Fruit fly (Drosophila melanogaster) whole organism, embryonic: ENCODE results near the gene Asator.
A peak's percentile ranks its signal among the peaks of the same experiment; 100 is the strongest.

Source experiments
- BEAF-32 ChIP-seq: fragments of 200-800 bp; sonication (Bioruptor generic); optimal IDR thresholded peaks from 3 replicates; lab custom pipeline; 2017; ENCODE audit warnings: missing biosample characterization, missing genetic modification characterization, mild to moderate bottlenecking, moderate library complexity, missing genetic modification reagents
- Bdp1 ChIP-seq: fragments of 200-800 bp; sonication (Bioruptor generic); optimal IDR thresholded peaks from 3 replicates; lab custom pipeline; 2016; ENCODE audit warnings: missing biosample characterization, missing genetic modification characterization
- CG10654 ChIP-seq: fragments of 200-800 bp; sonication (Bioruptor generic); optimal IDR thresholded peaks from 2 replicates; lab custom pipeline; 2016; ENCODE audit warnings: missing biosample characterization, missing genetic modification characterization
- CG11695 ChIP-seq: fragments of 200-800 bp; sonication (Bioruptor generic); IDR thresholded peaks from 3 replicates; pipeline ENCODE4 v1.3.6; 2022; ENCODE audit warnings: missing biosample characterization, missing genetic modification characterization
- CG14014 ChIP-seq: fragments of 200-800 bp; sonication (Bioruptor generic); IDR thresholded peaks from 2 replicates; pipeline ENCODE4 v1.3.6; 2022; ENCODE audit warnings: missing biosample characterization, missing genetic modification characterization
- CG15479 ChIP-seq: fragments of 200-800 bp; sonication (Bioruptor generic); optimal IDR thresholded peaks from 3 replicates; lab custom pipeline; 2019; ENCODE audit warnings: missing biosample characterization, mild to moderate bottlenecking, missing genetic modification characterization, moderate library complexity
- CG15601 ChIP-seq: fragments of 200-800 bp; sonication (Bioruptor generic); optimal IDR thresholded peaks from 3 replicates; lab custom pipeline; 2019; ENCODE audit warnings: missing biosample characterization, mild to moderate bottlenecking, missing genetic modification characterization, moderate library complexity
- CG18764 ChIP-seq: fragments of 200-800 bp; sonication (Bioruptor generic); optimal IDR thresholded peaks from 3 replicates; lab custom pipeline; 2016; ENCODE audit warnings: missing biosample characterization, missing genetic modification characterization
- CG2678 ChIP-seq: fragments of 200-800 bp; sonication (Bioruptor generic); optimal IDR thresholded peaks from 3 replicates; lab custom pipeline; 2019; ENCODE audit warnings: missing biosample characterization, mild to moderate bottlenecking, missing genetic modification characterization, moderate library complexity
- CG2712 ChIP-seq: fragments of 200-800 bp; optimal IDR thresholded peaks from 3 replicates; lab custom pipeline; 2019; ENCODE audit warnings: missing biosample characterization, mild to moderate bottlenecking, missing genetic modification characterization, moderate library complexity
- CG32772 ChIP-seq: fragments of 200-800 bp; sonication (Bioruptor generic); IDR thresholded peaks from 2 replicates; pipeline ENCODE4 v1.3.6; 2022; ENCODE audit warnings: missing biosample characterization, missing genetic modification characterization
- CG4360 ChIP-seq: fragments of 200-800 bp; sonication (Bioruptor generic); IDR thresholded peaks from 2 replicates; pipeline ENCODE4 v1.3.6; 2022; ENCODE audit warnings: missing biosample characterization, missing genetic modification characterization
- CG7556 ChIP-seq: fragments of 200-800 bp; sonication (Bioruptor generic); optimal IDR thresholded peaks from 2 replicates; lab custom pipeline; 2017; ENCODE audit warnings: missing biosample characterization, mild to moderate bottlenecking, missing genetic modification characterization
- CG7745 ChIP-seq: fragments of 200-800 bp; sonication (Bioruptor generic); optimal IDR thresholded peaks from 2 replicates; lab custom pipeline; 2018; ENCODE audit warnings: missing biosample characterization, mild to moderate bottlenecking, missing genetic modification characterization, moderate library complexity
- CG7987 ChIP-seq: fragments of 200-800 bp; sonication (Bioruptor generic); optimal IDR thresholded peaks from 2 replicates; lab custom pipeline; 2018; ENCODE audit warnings: missing biosample characterization, mild to moderate bottlenecking, missing genetic modification characterization, moderate library complexity
- CG8924 ChIP-seq: fragments of 200-800 bp; optimal IDR thresholded peaks from 3 replicates; lab custom pipeline; 2019; ENCODE audit warnings: missing biosample characterization, mild to moderate bottlenecking, missing genetic modification characterization, moderate library complexity
- Dad ChIP-seq: fragments of 200-800 bp; sonication (Bioruptor generic); optimal IDR thresholded peaks from 3 replicates; lab custom pipeline; 2016; ENCODE audit warnings: missing biosample characterization, missing genetic modification characterization
- Dll ChIP-seq: fragments of 200-800 bp; sonication (Bioruptor generic); IDR thresholded peaks from 4 replicates; pipeline ENCODE4 v1.3.6; 2022; ENCODE audit warnings: missing biosample characterization, missing genetic modification characterization; ENCODE audit not compliant: partially characterized antibody
- Hand ChIP-seq: fragments of 200-800 bp; sonication (Bioruptor generic); optimal IDR thresholded peaks from 2 replicates; lab custom pipeline; 2017; ENCODE audit warnings: mild to moderate bottlenecking, missing biosample characterization, missing genetic modification reagents, missing genetic modification characterization
- Lim3 ChIP-seq: fragments of 200-800 bp; sonication (Bioruptor generic); IDR thresholded peaks from 2 replicates; pipeline ENCODE4 v1.3.6; 2022; ENCODE audit warnings: missing biosample characterization, missing genetic modification characterization
- TFAM ChIP-seq: fragments of 200-800 bp; sonication (Bioruptor generic); optimal IDR thresholded peaks from 2 replicates; lab custom pipeline; 2017; ENCODE audit warnings: missing biosample characterization, missing genetic modification characterization, inconsistent platforms
- Xrp1 ChIP-seq: fragments of 200-800 bp; sonication (Bioruptor generic); IDR thresholded peaks from 2 replicates; pipeline ENCODE4 v1.3.6; 2022; ENCODE audit warnings: missing biosample characterization, missing genetic modification characterization
- ash1 ChIP-seq: fragments of 200-800 bp; sonication (Bioruptor generic); optimal IDR thresholded peaks from 2 replicates; lab custom pipeline; 2018; ENCODE audit warnings: missing biosample characterization, mild to moderate bottlenecking, missing genetic modification characterization
- bab2 ChIP-seq: fragments of 200-800 bp; sonication (Bioruptor generic); optimal IDR thresholded peaks from 2 replicates; lab custom pipeline; 2016; ENCODE audit warnings: missing biosample characterization, missing genetic modification characterization
- caup ChIP-seq: fragments of 200-800 bp; sonication (Bioruptor generic); optimal IDR thresholded peaks from 3 replicates; lab custom pipeline; 2017; ENCODE audit warnings: missing biosample characterization, mild to moderate bottlenecking, missing genetic modification characterization, moderate library complexity; ENCODE audit not compliant: severe bottlenecking
- chif ChIP-seq, 2 experiments: fragments of 200-800 bp; sonication (Bioruptor generic); optimal IDR thresholded peaks; 3 replicates each; lab custom pipeline; 2016; ENCODE audit warnings: missing biosample characterization in 2 of 2, missing genetic modification characterization in 2 of 2
- chm ChIP-seq: fragments of 200-800 bp; sonication (Bioruptor generic); IDR thresholded peaks from 2 replicates; pipeline ENCODE4 v1.3.6; 2022; ENCODE audit warnings: missing biosample characterization, missing genetic modification characterization
- disco-r ChIP-seq: fragments of 200-800 bp; sonication (Bioruptor generic); optimal IDR thresholded peaks from 2 replicates; lab custom pipeline; 2016; ENCODE audit warnings: missing biosample characterization, missing genetic modification characterization
- ewg ChIP-seq: fragments of 200-800 bp; sonication (Bioruptor generic); optimal IDR thresholded peaks from 3 replicates; lab custom pipeline; 2017; ENCODE audit warnings: mild to moderate bottlenecking, missing biosample characterization, missing genetic modification reagents, missing genetic modification characterization
- fd3F ChIP-seq: fragments of 200-800 bp; sonication (Bioruptor generic); optimal IDR thresholded peaks from 2 replicates; lab custom pipeline; 2018; ENCODE audit warnings: missing biosample characterization, mild to moderate bottlenecking, missing genetic modification characterization, moderate library complexity
- fu2 ChIP-seq: fragments of 200-800 bp; sonication (Bioruptor generic); optimal IDR thresholded peaks from 2 replicates; lab custom pipeline; 2016; ENCODE audit warnings: missing biosample characterization, missing genetic modification characterization
- gfzf ChIP-seq: fragments of 200-800 bp; sonication (Bioruptor generic); optimal IDR thresholded peaks from 2 replicates; lab custom pipeline; 2016; ENCODE audit warnings: missing biosample characterization, mild to moderate bottlenecking, missing genetic modification characterization, moderate library complexity
- gro ChIP-seq: fragments of 200-800 bp; sonication (Bioruptor generic); optimal IDR thresholded peaks from 2 replicates; lab custom pipeline; 2016; ENCODE audit warnings: missing biosample characterization, missing genetic modification characterization
- gsb ChIP-seq: fragments of 200-800 bp; sonication (Bioruptor generic); IDR thresholded peaks from 2 replicates; pipeline ENCODE4 v1.3.6; 2022; ENCODE audit warnings: missing biosample characterization, missing genetic modification characterization
- gsb-n ChIP-seq: fragments of 200-800 bp; sonication (Bioruptor generic); optimal IDR thresholded peaks from 3 replicates; lab custom pipeline; 2018; ENCODE audit warnings: missing biosample characterization, mild to moderate bottlenecking, missing genetic modification characterization
- hbn ChIP-seq: fragments of 200-800 bp; sonication (Bioruptor generic); IDR thresholded peaks from 2 replicates; pipeline ENCODE4 v1.3.6; 2022; ENCODE audit warnings: missing biosample characterization, missing genetic modification characterization; ENCODE audit not compliant: partially characterized antibody
- kni ChIP-seq: fragments of 200-800 bp; sonication (Bioruptor generic); optimal IDR thresholded peaks from 3 replicates; lab custom pipeline; 2017; ENCODE audit warnings: mild to moderate bottlenecking, missing biosample characterization, missing genetic modification reagents, missing genetic modification characterization
- lov ChIP-seq, 2 experiments: fragments of 200-800 bp in 1 of 2; fragments of >200 bp in 1 of 2; sonication (Bioruptor generic) in 1 of 2; IDR thresholded peaks in 1 of 2; optimal IDR thresholded peaks in 1 of 2; 2 replicates in 1 of 2; 3 replicates in 1 of 2; pipeline versions ENCODE4 v1.3.6 to Lab custom; 2017 to 2022; ENCODE audit warnings: missing biosample characterization in 1 of 2, missing genetic modification characterization in 1 of 2
- nau ChIP-seq: fragments of 200-800 bp; sonication (Bioruptor generic); optimal IDR thresholded peaks from 3 replicates; lab custom pipeline; 2017; ENCODE audit warnings: missing biosample characterization, mild to moderate bottlenecking, missing genetic modification characterization, missing genetic modification reagents
- nerfin-1 ChIP-seq: fragments of 200-800 bp; sonication (Bioruptor generic); optimal IDR thresholded peaks from 3 replicates; lab custom pipeline; 2019; ENCODE audit warnings: missing biosample characterization, mild to moderate bottlenecking, missing genetic modification characterization, moderate library complexity
- oc ChIP-seq: fragments of 200-800 bp; sonication (Bioruptor generic); optimal IDR thresholded peaks from 2 replicates; lab custom pipeline; 2018; ENCODE audit warnings: missing biosample characterization, mild to moderate bottlenecking, missing genetic modification characterization, moderate library complexity
- phol ChIP-seq: fragments of 200-800 bp; sonication (Bioruptor generic); optimal IDR thresholded peaks from 3 replicates; lab custom pipeline; 2018; ENCODE audit warnings: missing biosample characterization, mild to moderate bottlenecking, missing genetic modification characterization, moderate library complexity
- psq ChIP-seq: fragments of 200-800 bp; sonication (Bioruptor generic); optimal IDR thresholded peaks from 2 replicates; lab custom pipeline; 2017; ENCODE audit warnings: missing biosample characterization, missing genetic modification characterization
- pum ChIP-seq: fragments of 200-800 bp; sonication (Bioruptor generic); optimal IDR thresholded peaks from 2 replicates; lab custom pipeline; 2016; ENCODE audit warnings: missing biosample characterization, missing genetic modification characterization
- sim ChIP-seq: fragments of 200-800 bp; sonication (Bioruptor generic); IDR thresholded peaks from 2 replicates; pipeline ENCODE4 v1.3.6; 2022; ENCODE audit warnings: missing biosample characterization, missing genetic modification characterization
- stc ChIP-seq: fragments of 200-800 bp; sonication (Bioruptor generic); IDR thresholded peaks from 2 replicates; pipeline ENCODE4 v1.3.6; 2022; ENCODE audit warnings: missing biosample characterization, missing genetic modification characterization
- tap ChIP-seq: fragments of 200-800 bp; optimal IDR thresholded peaks from 3 replicates; lab custom pipeline; 2019; ENCODE audit warnings: missing biosample characterization, mild to moderate bottlenecking, missing genetic modification characterization, moderate library complexity
- zfh1 ChIP-seq: fragments of 200-800 bp; sonication (Bioruptor generic); IDR thresholded peaks from 3 replicates; pipeline ENCODE4 v1.3.6; 2022; ENCODE audit warnings: missing biosample characterization, missing genetic modification characterization
- zfh2 ChIP-seq: fragments of 200-800 bp; sonication (Bioruptor generic); optimal IDR thresholded peaks from 2 replicates; lab custom pipeline; 2016; ENCODE audit warnings: missing biosample characterization, missing genetic modification characterization

Gene Asator

dm6 chr4:501479-501993 lies 12.7 kb upstream of the Asator start, which contains the start of gene zfh2 (continued):
- TF ChIP-seq sim (GFP tag; lab: Robert Waterston, UW) (no peak), bab2 (GFP tag; lab: Kevin White, UChicago) (no peak), zfh1 (GFP tag; lab: Robert Waterston, UW) (no peak), tap (tag; lab: Kevin White, UChicago) (no peak), nau (GFP tag; lab: Kevin White, UChicago) (no peak), TFAM (GFP tag; lab: Kevin White, UChicago) (no peak), Hand (GFP tag; lab: Kevin White, UChicago) (peak; percentile 16), CG4360 (peak; percentile 28; the same call in 1 of the 2 replicates), Lim3 (no peak), gsb-n (tag; lab: Kevin White, UChicago) (peak; percentile 74), ewg (peak; percentile 72), Bdp1 (GFP tag; lab: Kevin White, UChicago) (no peak), stc (GFP tag; lab: Robert Waterston, UW) (no peak; the same call in 1 of the 2 replicates), hbn (no peak), CG7987 (GFP tag; lab: Kevin White, UChicago) (peak; percentile 25), Dll (GFP tag; lab: Robert Waterston, UW) (peak; percentile 61; the same call in 3 of the 4 replicates), CG18764 (no peak), CG7556 (no peak), ash1 (GFP tag; lab: Kevin White, UChicago) (peak; percentile 87), CG15479 (peak; percentile 42), CG15601 (no peak), gsb (no peak), phol (no peak), kni (GFP tag; lab: Kevin White, UChicago) (peak; percentile 91), BEAF-32 (GFP tag; lab: Kevin White, UChicago) (no peak), disco-r (GFP tag; lab: Kevin White, UChicago) (no peak), oc (tag; lab: Kevin White, UChicago) (peak; percentile 54), gro (peak; percentile 51), gfzf (GFP tag; lab: Kevin White, UChicago) (no peak), Xrp1 (no peak), pum (no peak), CG2678 (tag; lab: Kevin White, UChicago) (peak; percentile 9), nerfin-1 (tag; lab: Kevin White, UChicago) (peak; percentile 47), CG2712 (tag; lab: Kevin White, UChicago) (peak; percentile 30), fu2 (GFP tag; lab: Kevin White, UChicago) (no peak), CG11695 (GFP tag; lab: Robert Waterston, UW) (peak; percentile 43; the same call in 1 of the 3 replicates), CG8924 (tag; lab: Kevin White, UChicago) (peak; percentile 55), CG32772 (GFP tag; lab: Robert Waterston, UW) (no peak), CG10654 (GFP tag; lab: Kevin White, UChicago) (no peak), Dad (GFP tag; lab: Kevin White, UChicago) (peak; percentile 0), CG7745 (tag; lab: Kevin White, UChicago) (peak; percentile 96), fd3F (GFP tag; lab: Kevin White, UChicago) (no peak), lov (optimal IDR thresholded peaks at IDR 0.05; lab: Kevin White, UChicago) (no peak), lov (GFP tag; IDR thresholded peaks at IDR 0.05; lab: Robert Waterston, UW) (0 out of 3 replicates have a peak, but pooled peaks have one; percentile 39), chif (GFP tag; optimal IDR thresholded peaks at IDR 0.05; lab: Kevin White, UChicago) (no peak), zfh2 (GFP tag; lab: Kevin White, UChicago) (no peak), psq (no peak), caup (GFP tag; lab: Kevin White, UChicago) (peak; percentile 20), chm (peak; percentile 72), CG14014 (GFP tag; lab: Robert Waterston, UW) (no peak; the same call in 1 of the 2 replicates)
